Worm (Caenorhabditis elegans) whole organism, late embryonic: ENCODE measurements around the gene K02F3.9.

ENCODE experiments used
- elt-2 ChIP-seq: sonication (generic microtip); optimal IDR thresholded peaks from 2 replicates; lab custom pipeline; 2016; ENCODE audit warnings: missing genetic modification reagents, missing genetic modification characterization, missing compliant biosample characterization
- hlh-13 ChIP-seq: fragments of 200-800 bp; sonication (Bioruptor generic); optimal IDR thresholded peaks from 2 replicates; lab custom pipeline; 2018; ENCODE audit warnings: mild to moderate bottlenecking, missing genetic modification characterization, missing compliant biosample characterization
- pax-1 ChIP-seq: fragments of 150-350 bp; optimal IDR thresholded peaks from 2 replicates; lab custom pipeline; 2014; ENCODE audit warnings: missing biosample characterization, missing genetic modification characterization

ce11 chrIII:853859-854359 is 12.7 kb upstream of the K02F3.9 start, which contains the start of the genes rnp-5 and tag-51:
- TF ChIP-seq elt-2 (tag; lab: Kevin White, UChicago), result no peak
- TF ChIP-seq pax-1 (tag; lab: Kevin White, UChicago), result no peak
- TF ChIP-seq hlh-13 (GFP tag; lab: Kevin White, UChicago), result no peak
